Worm (Caenorhabditis elegans) whole organism, L2 larva: ENCODE measurements around the gene ins-8.

Experiments used
- lsy-2 ChIP-seq, 2 experiments: fragments of 150-350 bp in 1 of 2; sonication (generic microtip) in 1 of 2; optimal IDR thresholded peaks; 2 replicates each; lab custom pipeline; 2014 to 2017; ENCODE audit warnings: missing biosample characterization in 2 of 2, missing genetic modification characterization in 2 of 2
- nhr-12 ChIP-seq: fragments of 150-350 bp; optimal IDR thresholded peaks from 2 replicates; lab custom pipeline; 2014; ENCODE audit warnings: missing biosample characterization, missing genetic modification characterization
- unc-39 ChIP-seq: fragments of 150-350 bp; optimal IDR thresholded peaks from 2 replicates; lab custom pipeline; 2014; ENCODE audit warnings: missing biosample characterization, missing genetic modification characterization

DNA sequence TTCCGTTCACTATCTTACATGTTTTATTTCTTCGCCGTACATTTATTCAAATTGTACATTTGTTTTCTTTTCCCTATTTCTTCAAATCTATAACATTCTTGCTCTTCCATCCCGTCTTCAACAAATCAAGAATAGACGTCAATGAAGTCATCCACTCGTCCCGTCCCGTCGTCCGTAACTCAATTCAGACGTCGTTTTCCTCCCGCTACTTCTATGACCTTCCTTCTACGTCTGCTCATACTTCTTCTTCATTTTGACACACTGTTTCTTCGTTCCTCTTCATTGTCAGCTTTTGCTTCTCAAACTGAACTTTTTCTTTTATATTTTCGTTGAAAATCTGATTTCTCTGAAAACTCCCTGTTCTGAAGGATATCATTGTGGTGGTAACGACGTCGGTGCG, 20.7 kb downstream of the ins-8 start:
- no peak for TF ChIP-seq lsy-2 (tag; optimal IDR thresholded peaks at IDR 0.05; lab: Kevin White, UChicago)
- no peak for TF ChIP-seq nhr-12 (tag; lab: Kevin White, UChicago)
- no peak for TF ChIP-seq unc-39 (tag; lab: Kevin White, UChicago)
